Worm (Caenorhabditis elegans): ENCODE results near the gene F10G7.9.
A peak's percentile ranks its signal among the peaks of the same experiment; 100 is the strongest.

The F10G7.9 gene

DNA sequence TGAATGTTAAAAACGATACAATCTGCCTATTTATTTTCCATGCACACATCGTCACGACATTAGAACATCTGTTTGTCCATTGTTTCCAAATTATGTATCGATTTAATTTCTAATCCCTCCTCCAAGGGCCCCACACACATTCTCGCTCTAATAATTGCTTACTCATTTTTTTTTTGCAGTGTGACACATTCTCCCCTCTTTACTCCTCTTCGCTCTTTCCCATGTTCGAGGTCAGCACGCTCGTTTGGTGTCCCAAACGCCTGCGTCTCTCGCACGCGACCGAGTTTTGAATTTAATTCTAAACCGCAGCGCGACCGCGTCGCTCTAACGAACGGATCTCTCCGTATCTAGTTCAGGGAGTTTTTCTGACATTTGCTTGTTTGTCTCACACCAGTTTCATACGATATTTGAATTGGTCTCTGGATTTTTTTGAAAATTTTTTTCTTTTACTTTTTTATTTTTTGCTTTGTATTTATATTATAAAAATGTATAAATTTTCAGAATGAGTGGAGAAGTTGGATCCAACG, 33.6 kb downstream of the F10G7.9 start, which contains the start of the genes clec-140 and hmg-11:
Gene clec-140, plus strand, starts transcription at position 477 of the 527 bp plus-strand sequence.
Gene hmg-11, plus strand, starts transcription at position 502 of the 527 bp plus-strand sequence.
- TF ChIP-seq elt-3 (tag; optimal IDR thresholded peaks at IDR 0.05), result peak in 1 of 6 experiments; percentile 21
- peak; percentile 46 for TF ChIP-seq rnt-1 (tag; optimal IDR thresholded peaks at IDR 0.05)
- TF ChIP-seq lin-15B (tag; optimal IDR thresholded peaks at IDR 0.05), result peak; percentile 28
- no peak for TF ChIP-seq lin-39 (tag; optimal IDR thresholded peaks at IDR 0.05)
- TF ChIP-seq nhr-20 (tag; optimal IDR thresholded peaks at IDR 0.05), result peak; percentile 19
- peak; percentile 2 for TF ChIP-seq F16B12.6 (tag; optimal IDR thresholded peaks at IDR 0.05)
- TF ChIP-seq fkh-4 (tag; optimal IDR thresholded peaks at IDR 0.05; ENCODE audit: borderline replicate concordance), result no peak
- TF ChIP-seq snpc-4 (tag; optimal IDR thresholded peaks at IDR 0.05), result peak; percentile 12
- peak in 1 of 2 experiments; percentile 55 for TF ChIP-seq ztf-11 (tag; optimal IDR thresholded peaks at IDR 0.05)
- TF ChIP-seq grh-1 (GFP tag; IDR thresholded peaks at IDR 0.05), result no peak
- TF ChIP-seq isw-1 (GFP tag; IDR thresholded peaks at IDR 0.05), result no peak
- TF ChIP-seq lin-35 (GFP tag; optimal IDR thresholded peaks at IDR 0.05), result peak; percentile 49 to 70
- peak; percentile 66 for TF ChIP-seq nhr-85 (tag)
- no peak for TF ChIP-seq nhr-19 (GFP tag; conservative IDR thresholded peaks at IDR 0.05)
- TF ChIP-seq vab-15 (tag; optimal IDR thresholded peaks at IDR 0.05), result no peak
- peak in 1 of 2 experiments; percentile 79 for TF ChIP-seq mdl-1 (tag; optimal IDR thresholded peaks at IDR 0.05)
- TF ChIP-seq fkh-8 (tag; optimal IDR thresholded peaks at IDR 0.05), result peak; percentile 42
- TF ChIP-seq skn-1 (tag; optimal IDR thresholded peaks at IDR 0.05), result peak; percentile 19
- peak; percentile 96 for TF ChIP-seq lin-14 (GFP tag; optimal IDR thresholded peaks at IDR 0.05)
- TF ChIP-seq jun-1 (tag; optimal IDR thresholded peaks at IDR 0.05), result peak; percentile 13
- TF ChIP-seq dpl-1 (GFP tag; optimal IDR thresholded peaks at IDR 0.05), result peak; percentile 17 to 60 (median 17)
- no peak for TF ChIP-seq C34B4.2 (tag; optimal IDR thresholded peaks at IDR 0.05)
- no peak for TF ChIP-seq tlp-1 (tag; optimal IDR thresholded peaks at IDR 0.05)
- peak; percentile 65 for TF ChIP-seq dsc-1 (tag; optimal IDR thresholded peaks at IDR 0.05)
- TF ChIP-seq lin-13 (GFP tag; optimal IDR thresholded peaks at IDR 0.05), result peak; percentile 37
- TF ChIP-seq xbp-1 (tag; optimal IDR thresholded peaks at IDR 0.05), result peak; percentile 8
- TF ChIP-seq C16A3.4 (tag; optimal IDR thresholded peaks at IDR 0.05), result peak; percentile 0
- TF ChIP-seq lsy-2 (tag; optimal IDR thresholded peaks at IDR 0.05), result peak; percentile 48 to 76
- TF ChIP-seq efl-1 (optimal IDR thresholded peaks at IDR 0.05), result peak; percentile 50 to 67
- TF ChIP-seq efl-1 (GFP tag; optimal IDR thresholded peaks at IDR 0.05 in 1 of 2), result peak; percentile 51 to 92
- peak in 2 of 3 experiments; percentile 9 to 79 for TF ChIP-seq ceh-82 (tag; optimal IDR thresholded peaks at IDR 0.05)
- peak; percentile 61 for TF ChIP-seq mep-1 (tag; optimal IDR thresholded peaks at IDR 0.05)

DNA sequence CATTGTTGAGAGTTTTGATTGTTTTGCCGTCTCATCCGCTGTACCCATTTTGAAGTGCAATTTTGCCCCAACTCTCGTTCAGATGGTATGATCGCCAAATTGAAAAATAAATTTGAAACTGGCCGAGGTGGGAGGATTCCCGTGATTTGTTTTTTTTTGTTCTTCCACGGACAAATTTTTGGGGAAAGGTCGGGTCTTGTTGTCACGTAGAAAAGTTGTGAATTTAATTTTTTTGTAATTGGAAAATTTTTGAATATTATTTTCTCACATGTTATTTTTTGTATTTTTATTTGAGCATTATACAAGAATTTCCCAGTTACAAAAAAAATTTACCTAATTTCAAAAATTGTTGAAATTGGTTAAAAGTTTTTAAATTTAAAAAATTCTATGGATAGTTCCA, 34.6 kb downstream of the F10G7.9 start, which contains the start of gene T05A7.6:
Gene T05A7.6, minus strand, starts transcription at position 101 of the 400 bp plus-strand sequence.
- TF ChIP-seq skn-1 (tag; optimal IDR thresholded peaks at IDR 0.05) (no peak), lir-3 (tag; optimal IDR thresholded peaks at IDR 0.05; ENCODE audit: poor library complexity) (no peak), lin-13 (GFP tag; optimal IDR thresholded peaks at IDR 0.05) (no peak), ztf-11 (tag; optimal IDR thresholded peaks at IDR 0.05) (no peak), nhr-28 (tag; optimal IDR thresholded peaks at IDR 0.05) (no peak), nhr-47 (tag; optimal IDR thresholded peaks at IDR 0.05) (no peak), hpl-2 (GFP tag; optimal IDR thresholded peaks at IDR 0.05) (no peak), lin-39 (tag; optimal IDR thresholded peaks at IDR 0.05) (no peak), ces-1 (GFP tag; optimal IDR thresholded peaks at IDR 0.05) (no peak), unc-98 (GFP tag; IDR thresholded peaks at IDR 0.05) (no peak)

DNA sequence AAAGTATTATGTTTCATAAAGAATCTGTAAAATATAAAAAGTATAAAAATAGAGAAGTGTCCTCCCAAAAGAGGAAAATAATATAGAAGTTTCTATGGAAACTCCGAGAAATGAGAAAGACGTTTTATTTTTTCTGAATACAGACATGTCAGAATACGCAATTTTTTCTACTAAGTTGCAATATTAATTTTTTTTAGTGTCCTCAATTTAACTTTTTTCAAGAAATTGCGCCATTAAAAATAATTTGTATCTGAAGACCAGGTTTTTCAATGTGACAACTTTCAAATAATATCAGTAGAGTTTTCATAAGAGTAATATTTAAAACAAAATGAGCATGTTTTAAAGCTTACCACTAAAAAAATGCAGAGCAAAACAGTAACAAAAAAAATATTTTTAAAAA, 38.7 kb downstream of the F10G7.9 start, which contains the start of gene fut-5:
Gene fut-5, minus strand, starts transcription at position 101 of the 400 bp plus-strand sequence.
- TF ChIP-seq ets-5 (GFP tag; IDR thresholded peaks at IDR 0.05) (no peak), zag-1 (tag; optimal IDR thresholded peaks at IDR 0.05) (no peak), ceh-82 (tag; optimal IDR thresholded peaks at IDR 0.05) (no peak), unc-86 (tag; optimal IDR thresholded peaks at IDR 0.05) (no peak), tlp-1 (tag; optimal IDR thresholded peaks at IDR 0.05) (no peak), ceh-88 (GFP tag; IDR thresholded peaks at IDR 0.05) (no peak), pag-3 (tag; optimal IDR thresholded peaks at IDR 0.05; ENCODE audit: borderline replicate concordance, insufficient read depth) (no peak), C04F5.9 (tag; optimal IDR thresholded peaks at IDR 0.05) (no peak), nhr-71 (tag; optimal IDR thresholded peaks at IDR 0.05) (no peak), fkh-8 (tag; optimal IDR thresholded peaks at IDR 0.05) (no peak), mdl-1 (tag; optimal IDR thresholded peaks at IDR 0.05) (no peak), unc-62 (GFP tag; optimal IDR thresholded peaks at IDR 0.05) (no peak), C34B4.2 (tag; optimal IDR thresholded peaks at IDR 0.05) (no peak), aly-2 (tag; optimal IDR thresholded peaks at IDR 0.05) (no peak), jun-1 (tag; optimal IDR thresholded peaks at IDR 0.05) (no peak), ztf-11 (tag; optimal IDR thresholded peaks at IDR 0.05) (no peak), fkh-10 (GFP tag; optimal IDR thresholded peaks at IDR 0.05) (no peak), ces-1 (GFP tag; optimal IDR thresholded peaks at IDR 0.05) (no peak), unc-98 (GFP tag; IDR thresholded peaks at IDR 0.05) (no peak)
